Fruit fly (Drosophila melanogaster) whole organism, adult: Measurements from ENCODE around the gene CG46308.

Experiments used
- CG11617 ChIP-seq: fragments of 200-800 bp; sonication (Bioruptor generic); optimal IDR thresholded peaks from 2 replicates; lab custom pipeline; 2017; ENCODE audit warnings: mild to moderate bottlenecking, missing biosample characterization, missing genetic modification reagents, missing genetic modification characterization
- CG12768 ChIP-seq: fragments of 200-800 bp; sonication (Bioruptor generic); optimal IDR thresholded peaks from 2 replicates; lab custom pipeline; 2017; ENCODE audit warnings: missing biosample characterization, missing genetic modification characterization, mild to moderate bottlenecking, moderate library complexity, missing genetic modification reagents
- CG14711 ChIP-seq: fragments of 200-800 bp; sonication (Bioruptor generic); optimal IDR thresholded peaks from 2 replicates; lab custom pipeline; 2018; ENCODE audit warnings: missing biosample characterization, mild to moderate bottlenecking, missing genetic modification characterization, moderate library complexity
- CG1620 ChIP-seq: fragments of 200-800 bp; sonication (Bioruptor generic); optimal IDR thresholded peaks from 2 replicates; lab custom pipeline; 2016; ENCODE audit warnings: missing biosample characterization, missing genetic modification characterization
- CG33017 ChIP-seq: fragments of 200-800 bp; sonication (Bioruptor generic); optimal IDR thresholded peaks from 2 replicates; lab custom pipeline; 2018; ENCODE audit warnings: missing biosample characterization, mild to moderate bottlenecking, missing genetic modification characterization, moderate library complexity
- CG5204 ChIP-seq: fragments of 200-800 bp; sonication (Bioruptor generic); optimal IDR thresholded peaks from 2 replicates; lab custom pipeline; 2016; ENCODE audit warnings: missing biosample characterization, missing genetic modification characterization
- CG7045 ChIP-seq: fragments of 200-800 bp; sonication (Bioruptor generic); optimal IDR thresholded peaks from 2 replicates; lab custom pipeline; 2017; ENCODE audit warnings: missing biosample characterization, mild to moderate bottlenecking, missing genetic modification characterization
- CG7101 ChIP-seq: fragments of 200-800 bp; sonication (Bioruptor generic); optimal IDR thresholded peaks from 2 replicates; lab custom pipeline; 2018; ENCODE audit warnings: missing biosample characterization, mild to moderate bottlenecking, missing genetic modification characterization, moderate library complexity
- Clk ChIP-seq: fragments of 200-800 bp; sonication (Bioruptor generic); optimal IDR thresholded peaks from 2 replicates; lab custom pipeline; 2017; ENCODE audit warnings: missing biosample characterization, missing genetic modification characterization
- Crg-1 ChIP-seq: fragments of 200-800 bp; sonication (Bioruptor generic); optimal IDR thresholded peaks from 2 replicates; lab custom pipeline; 2016; ENCODE audit warnings: missing biosample characterization, missing genetic modification characterization
- Hr96 ChIP-seq: fragments of 200-800 bp; sonication (Bioruptor generic); optimal IDR thresholded peaks from 2 replicates; lab custom pipeline; 2016; ENCODE audit warnings: missing biosample characterization, missing genetic modification characterization
- Mnt ChIP-seq: fragments of 200-800 bp; sonication (Bioruptor generic); optimal IDR thresholded peaks from 2 replicates; lab custom pipeline; 2016; ENCODE audit warnings: missing biosample characterization, mild to moderate bottlenecking, missing genetic modification characterization
- bab1 ChIP-seq: fragments of 200-800 bp; sonication (Bioruptor generic); optimal IDR thresholded peaks from 3 replicates; lab custom pipeline; 2019; ENCODE audit warnings: missing biosample characterization, mild to moderate bottlenecking, missing genetic modification characterization, moderate library complexity
- cic ChIP-seq: fragments of 200-800 bp; sonication (Bioruptor generic); optimal IDR thresholded peaks from 2 replicates; lab custom pipeline; 2017; ENCODE audit warnings: missing biosample characterization, mild to moderate bottlenecking, missing genetic modification characterization, moderate library complexity
- cnc ChIP-seq, 2 experiments: fragments of >200 bp; optimal IDR thresholded peaks; 2 replicates each; lab custom pipeline; 2017
- kay ChIP-seq: fragments of 200-800 bp; sonication (Bioruptor generic); peaks from one replicate; lab custom pipeline; 2016; ENCODE audit warnings: missing biosample characterization, missing genetic modification characterization, borderline replicate concordance
- ovo ChIP-seq: fragments of 200-800 bp; sonication (Bioruptor generic); optimal IDR thresholded peaks from 2 replicates; lab custom pipeline; 2016; ENCODE audit warnings: missing biosample characterization, missing genetic modification characterization
- pad ChIP-seq: fragments of 200-800 bp; sonication (Bioruptor generic); optimal IDR thresholded peaks from 3 replicates; lab custom pipeline; 2017; ENCODE audit warnings: missing biosample characterization, missing genetic modification characterization, mild to moderate bottlenecking, moderate library complexity, missing genetic modification reagents
- tj ChIP-seq: fragments of 200-800 bp; sonication (Bioruptor generic); optimal IDR thresholded peaks from 3 replicates; lab custom pipeline; 2017; ENCODE audit warnings: missing biosample characterization, mild to moderate bottlenecking, missing genetic modification characterization, moderate library complexity
- toe ChIP-seq: fragments of 200-800 bp; sonication (Bioruptor generic); optimal IDR thresholded peaks from 2 replicates; lab custom pipeline; 2016; ENCODE audit warnings: missing biosample characterization, missing genetic modification characterization

Gene CG46308

DNA sequence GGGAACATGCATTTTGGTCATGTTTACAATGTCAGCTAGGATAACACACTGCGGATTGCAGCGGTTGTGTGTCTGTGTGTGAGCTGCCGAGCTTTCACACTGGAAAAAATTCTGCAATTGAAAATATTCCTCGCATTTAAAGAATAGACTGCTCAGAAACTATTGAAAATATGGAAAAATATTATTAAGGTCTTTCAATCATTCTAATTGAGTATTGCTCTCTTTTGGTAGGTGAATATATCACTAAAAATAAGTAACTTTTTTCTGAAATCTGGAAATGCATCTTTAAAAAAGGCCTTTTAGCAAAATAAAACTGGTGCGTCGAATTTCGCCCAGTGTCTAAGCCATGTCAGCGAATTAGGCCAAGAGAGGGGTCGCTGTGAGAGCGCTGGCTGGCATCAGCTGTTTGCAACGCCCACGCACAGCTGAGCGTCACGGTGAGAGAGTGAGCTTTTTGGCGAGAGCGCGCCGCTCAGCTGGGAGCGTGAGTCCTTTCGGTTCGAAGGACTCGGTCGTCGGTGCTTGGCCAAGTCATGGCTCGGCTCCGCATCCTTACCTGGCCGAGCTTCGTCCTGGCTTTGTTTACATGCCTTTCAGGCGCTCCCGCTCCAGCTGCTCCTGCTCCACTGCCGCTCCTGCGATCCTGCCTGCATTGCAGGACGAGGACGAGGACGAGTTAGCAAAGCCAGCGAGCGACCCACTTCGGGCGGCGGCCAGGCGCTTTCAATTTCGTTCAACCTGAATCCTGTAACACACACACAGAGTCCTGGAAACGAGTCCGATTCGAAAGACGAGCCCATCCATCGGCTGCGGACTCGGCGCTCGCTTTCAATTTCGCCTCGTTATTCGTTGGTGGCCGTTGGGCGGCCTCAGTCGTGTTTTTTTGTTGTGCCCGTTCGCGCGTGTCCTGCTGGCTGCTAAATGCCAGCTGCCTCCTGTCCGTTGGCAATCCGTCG lies at the start of gene CG46308:
CG46308 (plus strand) TSS at position 864 of the 956 bp plus-strand sequence.
- TF ChIP-seq bab1 (GFP tag; lab: Kevin White, UChicago) (no peak), ovo (GFP tag; lab: Kevin White, UChicago) (no peak), Mnt (GFP tag; lab: Kevin White, UChicago) (peak; percentile 16), tj (GFP tag; lab: Kevin White, UChicago) (peak; percentile 38), pad (GFP tag; lab: Kevin White, UChicago) (peak; percentile 19), CG1620 (GFP tag; lab: Kevin White, UChicago) (no peak), CG7101 (tag; lab: Kevin White, UChicago) (peak; percentile 58), kay (GFP tag; lab: Kevin White, UChicago) (no peak), CG33017 (tag; lab: Kevin White, UChicago) (peak; percentile 80), Clk (GFP tag; lab: Kevin White, UChicago) (peak; percentile 61), cic (GFP tag; lab: Kevin White, UChicago) (peak; percentile 10), CG12768 (GFP tag; lab: Kevin White, UChicago) (peak; percentile 80), CG5204 (GFP tag; lab: Kevin White, UChicago) (peak; percentile 81), Hr96 (GFP tag; lab: Kevin White, UChicago) (peak; percentile 71), CG7045 (GFP tag; lab: Kevin White, UChicago) (peak; percentile 84), CG11617 (GFP tag; lab: Kevin White, UChicago) (peak; percentile 56), CG14711 (tag; lab: Kevin White, UChicago) (peak; percentile 56), Crg-1 (peak; percentile 12), cnc (optimal IDR thresholded peaks at IDR 0.05; lab: Kevin White, UChicago) (no peak), toe (GFP tag; lab: Kevin White, UChicago) (peak; percentile 78)

DNA sequence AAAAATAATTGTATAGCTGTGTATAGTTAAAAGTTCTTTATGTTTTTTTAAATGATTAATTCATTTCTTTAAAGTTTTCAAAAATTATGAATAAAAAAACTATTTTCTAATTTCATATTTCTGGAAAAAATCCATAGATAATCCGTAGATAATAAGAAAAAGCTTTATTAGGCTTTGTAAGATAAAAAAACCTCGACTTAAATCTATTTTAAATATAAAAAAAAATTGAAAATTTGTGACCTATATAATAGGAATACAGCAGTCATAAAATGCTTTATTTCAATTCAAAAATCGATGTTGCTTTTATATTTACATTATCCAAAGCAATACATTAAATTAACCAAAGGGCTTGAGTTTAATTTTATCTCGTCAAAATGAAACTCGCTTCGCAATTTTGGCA lies 49.4 kb upstream of the CG46308 start, which contains the start of gene Flad2:
Flad2 (plus strand) TSS at position 301 of the 400 bp plus-strand sequence.
- TF ChIP-seq CG7045 (GFP tag; lab: Kevin White, UChicago) (no peak), CG12768 (GFP tag; lab: Kevin White, UChicago) (no peak), Mnt (GFP tag; lab: Kevin White, UChicago) (no peak), cic (GFP tag; lab: Kevin White, UChicago) (no peak), pad (GFP tag; lab: Kevin White, UChicago) (no peak), kay (GFP tag; lab: Kevin White, UChicago) (no peak), cnc (optimal IDR thresholded peaks at IDR 0.05; lab: Kevin White, UChicago) (no peak), CG11617 (GFP tag; lab: Kevin White, UChicago) (no peak), CG1620 (GFP tag; lab: Kevin White, UChicago) (no peak)

DNA sequence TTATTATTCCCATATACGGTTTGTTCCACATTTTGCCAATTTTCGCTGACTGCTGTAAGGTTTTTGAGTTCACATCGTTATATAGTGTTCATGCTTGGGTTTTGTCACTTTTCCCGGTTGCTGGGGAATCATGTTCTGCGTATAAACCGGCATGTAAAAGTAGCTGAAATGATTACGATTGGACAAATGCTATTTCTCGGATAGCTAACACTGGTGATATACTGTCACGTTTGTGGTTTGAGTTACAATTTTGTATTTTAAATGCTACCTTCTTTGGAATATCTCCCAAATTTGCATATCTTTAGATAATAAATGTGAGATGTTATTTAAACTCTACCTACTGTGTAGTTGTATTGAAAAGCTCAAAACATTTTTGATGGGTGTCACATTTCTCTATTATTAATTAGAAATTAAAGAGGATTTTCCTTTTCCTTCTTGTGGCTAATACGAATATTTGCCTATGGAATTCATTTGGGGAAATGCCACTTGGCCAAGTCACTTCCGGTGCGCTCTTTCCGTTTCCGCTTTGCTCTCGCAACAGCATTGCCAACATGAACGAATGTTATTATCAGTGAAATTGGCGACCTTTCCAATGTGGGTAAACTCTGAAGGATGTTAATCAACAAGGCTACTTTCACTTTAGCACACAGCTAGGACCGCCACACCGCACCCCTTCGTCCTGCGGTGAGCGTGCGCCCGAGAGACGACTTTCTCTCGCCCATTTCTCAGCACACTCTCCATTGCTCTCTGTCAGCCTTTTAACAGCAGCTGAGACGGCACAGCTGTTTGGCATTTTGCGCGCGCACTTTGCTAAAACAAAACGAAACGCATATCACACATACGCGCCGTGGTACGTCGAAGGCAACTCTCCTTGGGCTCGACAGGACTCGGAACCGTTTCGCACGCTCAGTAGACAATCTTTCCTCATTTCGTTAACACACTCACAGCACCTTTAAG lies 46.8 kb upstream of the CG46308 start, which contains the start of the genes CG16956, CG42784 and CG43850:
CG16956 (minus strand) TSS at position 51 of the 957 bp plus-strand sequence.
CG42784 (plus strand) TSS at position 907 of the 957 bp plus-strand sequence.
CG43850 (plus strand) TSS at position 907 of the 957 bp plus-strand sequence.
- no peak for TF ChIP-seq kay (GFP tag; lab: Kevin White, UChicago)
- no peak for TF ChIP-seq pad (GFP tag; lab: Kevin White, UChicago)
- peak; percentile 60 for TF ChIP-seq CG7045 (GFP tag; lab: Kevin White, UChicago)
- no peak for TF ChIP-seq CG33017 (tag; lab: Kevin White, UChicago)
- no peak for TF ChIP-seq Crg-1
- peak; percentile 0 for TF ChIP-seq ovo (GFP tag; lab: Kevin White, UChicago)
- no peak for TF ChIP-seq cnc (optimal IDR thresholded peaks at IDR 0.05; lab: Kevin White, UChicago)
- peak; percentile 6 for TF ChIP-seq Hr96 (GFP tag; lab: Kevin White, UChicago)
- TF ChIP-seq CG11617 (GFP tag; lab: Kevin White, UChicago): no peak
- no peak for TF ChIP-seq CG12768 (GFP tag; lab: Kevin White, UChicago)
- no peak for TF ChIP-seq CG7101 (tag; lab: Kevin White, UChicago)
- TF ChIP-seq CG14711 (tag; lab: Kevin White, UChicago): no peak
- no peak for TF ChIP-seq tj (GFP tag; lab: Kevin White, UChicago)
- no peak for TF ChIP-seq cic (GFP tag; lab: Kevin White, UChicago)
- peak; percentile 19 for TF ChIP-seq CG5204 (GFP tag; lab: Kevin White, UChicago)
- no peak for TF ChIP-seq bab1 (GFP tag; lab: Kevin White, UChicago)
- no peak for TF ChIP-seq toe (GFP tag; lab: Kevin White, UChicago)

DNA sequence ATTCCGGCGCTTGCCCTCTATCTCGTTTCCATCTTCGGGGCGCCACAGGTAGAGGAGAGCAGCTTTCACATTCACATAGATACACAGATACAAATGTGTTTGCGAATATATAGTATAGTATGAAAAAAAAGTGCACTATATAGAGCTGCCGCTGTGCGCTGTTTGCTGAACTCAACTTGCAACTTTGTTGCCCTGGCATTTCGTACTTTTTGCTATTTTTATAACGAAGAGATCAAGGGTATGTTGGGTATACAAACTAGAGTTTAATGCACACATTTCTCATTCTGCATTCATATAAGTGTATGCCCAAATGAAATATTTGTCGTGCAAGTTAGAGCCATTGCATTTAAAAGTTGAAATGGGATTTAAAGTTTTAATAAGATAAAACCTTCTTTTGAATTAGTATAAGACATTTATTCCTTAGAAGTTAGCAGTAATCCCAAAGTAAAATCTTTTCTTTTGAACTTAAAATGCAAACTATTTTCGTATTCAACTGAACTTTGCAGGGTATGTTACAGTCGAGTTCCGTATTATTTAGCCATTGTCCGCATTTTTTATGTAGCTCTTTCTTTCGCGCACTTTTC lies 30.6 kb upstream of the CG46308 start:
- TF ChIP-seq tj (GFP tag; lab: Kevin White, UChicago) (no peak), CG7045 (GFP tag; lab: Kevin White, UChicago) (no peak), bab1 (GFP tag; lab: Kevin White, UChicago) (no peak), ovo (GFP tag; lab: Kevin White, UChicago) (no peak), CG14711 (tag; lab: Kevin White, UChicago) (no peak), Clk (GFP tag; lab: Kevin White, UChicago) (no peak)
